Fruit fly (Drosophila melanogaster) whole organism, prepupa: Measurements from ENCODE around the gene mew.

Experiments
- CG15336 ChIP-seq: fragments of 200-800 bp; sonication (Bioruptor generic); IDR thresholded peaks from 2 replicates; pipeline ENCODE4 v1.3.6; 2022; ENCODE audit warnings: missing biosample characterization, missing genetic modification characterization
- Sox102F ChIP-seq: fragments of 200-800 bp; sonication (Bioruptor generic); optimal IDR thresholded peaks from 2 replicates; lab custom pipeline; 2016; ENCODE audit warnings: missing biosample characterization, mild to moderate bottlenecking, missing genetic modification characterization

DNA sequence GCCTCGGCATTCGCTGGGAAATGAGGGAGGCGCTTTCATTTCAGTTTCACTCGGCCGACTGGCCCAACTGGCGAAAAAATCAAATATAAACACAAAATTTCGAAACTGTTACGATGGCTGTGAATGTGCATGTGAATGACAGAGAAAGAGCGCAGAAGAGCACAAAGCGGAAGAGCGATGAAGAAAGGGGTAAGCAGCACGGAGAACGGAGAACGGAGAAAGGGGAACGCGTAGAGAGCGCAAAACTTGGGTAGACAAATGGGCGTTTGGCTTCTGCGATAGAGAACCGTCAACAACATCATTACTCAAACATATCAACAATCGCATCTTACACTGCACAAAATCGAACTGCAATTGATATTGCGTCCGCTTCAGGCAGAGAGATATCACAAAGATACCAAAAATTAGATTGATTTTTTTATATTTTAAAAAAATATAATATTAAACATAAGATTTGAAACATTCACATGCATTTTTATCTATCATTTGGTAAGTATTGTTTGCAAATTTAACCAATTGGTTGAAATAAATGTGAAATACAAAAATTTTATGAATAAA lies 14.5 kb upstream of the mew start:
- TF ChIP-seq Sox102F (GFP tag; lab: Kevin White, UChicago) (no peak), CG15336 (GFP tag; lab: Robert Waterston, UW) (peak; percentile 36)
